Worm (Caenorhabditis elegans) whole organism, late embryonic: Measurements from ENCODE around the gene odd-1.

Source experiments
- C08G9.2 ChIP-seq: sonication (generic microtip); optimal IDR thresholded peaks from 2 replicates; lab custom pipeline; 2016; ENCODE audit warnings: mild to moderate bottlenecking, missing genetic modification characterization, moderate library complexity, missing compliant biosample characterization
- F13H6.1 ChIP-seq: sonication (generic microtip); optimal IDR thresholded peaks from 2 replicates; lab custom pipeline; 2016; ENCODE audit warnings: missing genetic modification characterization, missing compliant biosample characterization
- T23F11.4 ChIP-seq: fragments of 200-800 bp; sonication (Bioruptor generic); optimal IDR thresholded peaks from 2 replicates; lab custom pipeline; 2018; ENCODE audit warnings: mild to moderate bottlenecking, missing genetic modification characterization, missing compliant biosample characterization
- Y22D7AL.16 ChIP-seq: sonication (generic microtip); optimal IDR thresholded peaks from 2 replicates; lab custom pipeline; 2016; ENCODE audit warnings: missing genetic modification characterization, missing compliant biosample characterization
- ahr-1 ChIP-seq: sonication (generic microtip); optimal IDR thresholded peaks from 2 replicates; lab custom pipeline; 2016; ENCODE audit warnings: missing genetic modification characterization, missing compliant biosample characterization
- ama-1 ChIP-seq: fragments of 150-350 bp; optimal IDR thresholded peaks from 2 replicates; lab custom pipeline; 2014
- ceh-18 ChIP-seq: sonication (generic microtip); optimal IDR thresholded peaks from 2 replicates; lab custom pipeline; 2016; ENCODE audit warnings: missing genetic modification characterization, missing compliant biosample characterization
- ceh-2 ChIP-seq: sonication (generic microtip); optimal IDR thresholded peaks from 2 replicates; lab custom pipeline; 2016; ENCODE audit warnings: missing genotype, missing genetic modification characterization, missing compliant biosample characterization
- ceh-22 ChIP-seq: sonication (generic microtip); optimal IDR thresholded peaks from 2 replicates; lab custom pipeline; 2017; ENCODE audit warnings: missing biosample characterization, missing genetic modification characterization
- ceh-24 ChIP-seq: sonication (generic microtip); optimal IDR thresholded peaks from 2 replicates; lab custom pipeline; 2016; ENCODE audit warnings: mild to moderate bottlenecking, missing genetic modification characterization, missing compliant biosample characterization
- ceh-30 ChIP-seq: fragments of 150-350 bp; optimal IDR thresholded peaks from 2 replicates; lab custom pipeline; 2014; ENCODE audit warnings: missing biosample characterization, missing genetic modification characterization
- ceh-31 ChIP-seq: sonication (generic microtip); optimal IDR thresholded peaks from 2 replicates; lab custom pipeline; 2016; ENCODE audit warnings: missing genetic modification characterization, missing compliant biosample characterization
- ceh-45 ChIP-seq: fragments of 200-800 bp; sonication (Bioruptor generic); IDR thresholded peaks from 2 replicates; pipeline ENCODE4 v1.3.6; 2022; ENCODE audit warnings: missing genetic modification reagents, missing genetic modification characterization, missing compliant biosample characterization
- ceh-48 ChIP-seq: sonication (generic microtip); optimal IDR thresholded peaks from 2 replicates; lab custom pipeline; 2016; ENCODE audit warnings: missing genetic modification characterization, inconsistent platforms, missing compliant biosample characterization
- ceh-6 ChIP-seq: fragments of 200-800 bp; sonication (Bioruptor generic); optimal IDR thresholded peaks from 2 replicates; lab custom pipeline; 2018; ENCODE audit warnings: mild to moderate bottlenecking, missing genetic modification characterization, missing compliant biosample characterization
- ceh-9 ChIP-seq: sonication (generic microtip); optimal IDR thresholded peaks from 2 replicates; lab custom pipeline; 2016; ENCODE audit warnings: mild to moderate bottlenecking, missing genetic modification characterization, inconsistent platforms, missing compliant biosample characterization
- dve-1 ChIP-seq: sonication (generic microtip); optimal IDR thresholded peaks from 2 replicates; lab custom pipeline; 2017; ENCODE audit warnings: antibody characterized with exemption, mild to moderate bottlenecking, missing genetic modification characterization, missing compliant biosample characterization
- elt-2 ChIP-seq: sonication (generic microtip); optimal IDR thresholded peaks from 2 replicates; lab custom pipeline; 2016; ENCODE audit warnings: missing genetic modification reagents, missing genetic modification characterization, missing compliant biosample characterization
- elt-4 ChIP-seq: sonication (generic microtip); optimal IDR thresholded peaks from 2 replicates; lab custom pipeline; 2016; ENCODE audit warnings: missing genetic modification characterization, missing compliant biosample characterization
- ets-4 ChIP-seq: sonication (generic microtip); optimal IDR thresholded peaks from 2 replicates; lab custom pipeline; 2016; ENCODE audit warnings: missing genetic modification characterization, missing compliant biosample characterization
- fax-1 ChIP-seq: sonication (generic microtip); optimal IDR thresholded peaks from 2 replicates; lab custom pipeline; 2016; ENCODE audit warnings: missing genotype, missing genetic modification characterization, missing compliant biosample characterization
- fkh-6 ChIP-seq: sonication (generic microtip); optimal IDR thresholded peaks from 2 replicates; lab custom pipeline; 2016; ENCODE audit warnings: missing genetic modification characterization, missing compliant biosample characterization
- hlh-13 ChIP-seq: fragments of 200-800 bp; sonication (Bioruptor generic); optimal IDR thresholded peaks from 2 replicates; lab custom pipeline; 2018; ENCODE audit warnings: mild to moderate bottlenecking, missing genetic modification characterization, missing compliant biosample characterization
- hlh-15 ChIP-seq: sonication (generic microtip); optimal IDR thresholded peaks from 2 replicates; lab custom pipeline; 2016; ENCODE audit warnings: missing genetic modification characterization, missing compliant biosample characterization
- hlh-30 ChIP-seq: sonication (generic microtip); optimal IDR thresholded peaks from 2 replicates; lab custom pipeline; 2017; ENCODE audit warnings: antibody characterized with exemption, missing genetic modification characterization, missing compliant biosample characterization; ENCODE audit not compliant: insufficient read depth
- hlh-6 ChIP-seq: sonication (generic microtip); optimal IDR thresholded peaks from 2 replicates; lab custom pipeline; 2016; ENCODE audit warnings: missing genotype, missing genetic modification characterization, missing compliant biosample characterization
- hlh-8 ChIP-seq: sonication (generic microtip); optimal IDR thresholded peaks from 2 replicates; lab custom pipeline; 2016; ENCODE audit warnings: missing genotype, missing genetic modification characterization, missing compliant biosample characterization
- lim-6 ChIP-seq: sonication (generic microtip); optimal IDR thresholded peaks from 2 replicates; lab custom pipeline; 2016; ENCODE audit warnings: missing genetic modification characterization, missing compliant biosample characterization
- madf-2 ChIP-seq: sonication (generic microtip); optimal IDR thresholded peaks from 2 replicates; lab custom pipeline; 2017; ENCODE audit warnings: missing genetic modification characterization, missing compliant biosample characterization
- mec-3 ChIP-seq: sonication (generic microtip); optimal IDR thresholded peaks from 2 replicates; lab custom pipeline; 2016; ENCODE audit warnings: borderline replicate concordance, missing genetic modification characterization, missing compliant biosample characterization
- nfya-1 ChIP-seq: sonication (generic microtip); optimal IDR thresholded peaks from 2 replicates; lab custom pipeline; 2017; ENCODE audit warnings: missing genetic modification characterization, mild to moderate bottlenecking, missing compliant biosample characterization, antibody characterized with exemption, moderate library complexity
- nhr-11 ChIP-seq: fragments of 150-350 bp; optimal IDR thresholded peaks from 2 replicates; lab custom pipeline; 2014; ENCODE audit warnings: missing biosample characterization, missing genetic modification characterization
- nhr-232 ChIP-seq: sonication (generic microtip); optimal IDR thresholded peaks from 2 replicates; lab custom pipeline; 2016; ENCODE audit warnings: missing genetic modification characterization, missing compliant biosample characterization
- npax-4 ChIP-seq: sonication (generic microtip); optimal IDR thresholded peaks from 2 replicates; lab custom pipeline; 2016; ENCODE audit warnings: missing genetic modification characterization, missing compliant biosample characterization
- odd-2 ChIP-seq: sonication (generic microtip); optimal IDR thresholded peaks from 2 replicates; lab custom pipeline; 2017; ENCODE audit warnings: antibody characterized with exemption, mild to moderate bottlenecking, missing genetic modification characterization, missing compliant biosample characterization
- pag-3 ChIP-seq: sonication (generic microtip); optimal IDR thresholded peaks from 2 replicates; lab custom pipeline; 2016; ENCODE audit warnings: missing compliant biosample characterization, missing genetic modification characterization, borderline replicate concordance
- pat-9 ChIP-seq: fragments of 200-800 bp; sonication (Bioruptor generic); optimal IDR thresholded peaks from 2 replicates; lab custom pipeline; 2018; ENCODE audit warnings: mild to moderate bottlenecking, missing genetic modification characterization, moderate library complexity, missing compliant biosample characterization
- pax-1 ChIP-seq: fragments of 150-350 bp; optimal IDR thresholded peaks from 2 replicates; lab custom pipeline; 2014; ENCODE audit warnings: missing biosample characterization, missing genetic modification characterization
- pros-1 ChIP-seq: fragments of 150-350 bp; optimal IDR thresholded peaks from 2 replicates; lab custom pipeline; 2014; ENCODE audit warnings: missing biosample characterization, missing genetic modification reagents, missing genetic modification characterization
- ref-2 ChIP-seq: sonication (generic microtip); optimal IDR thresholded peaks from 2 replicates; lab custom pipeline; 2016; ENCODE audit warnings: missing genetic modification characterization, missing compliant biosample characterization
- sdc-2 ChIP-seq: sonication (generic microtip); optimal IDR thresholded peaks from 2 replicates; lab custom pipeline; 2016; ENCODE audit warnings: missing genotype, missing genetic modification characterization, missing compliant biosample characterization
- sox-4 ChIP-seq: sonication (generic microtip); optimal IDR thresholded peaks from 2 replicates; lab custom pipeline; 2017; ENCODE audit warnings: mild to moderate bottlenecking, missing genetic modification characterization, inconsistent platforms, missing compliant biosample characterization
- tbx-2 ChIP-seq: sonication (generic microtip); optimal IDR thresholded peaks from 2 replicates; lab custom pipeline; 2016; ENCODE audit warnings: missing genetic modification characterization, missing compliant biosample characterization
- tbx-7 ChIP-seq: sonication (generic microtip); optimal IDR thresholded peaks from 2 replicates; lab custom pipeline; 2016; ENCODE audit warnings: missing genotype, missing genetic modification characterization, missing compliant biosample characterization
- unc-42 ChIP-seq: sonication (generic microtip); optimal IDR thresholded peaks from 2 replicates; lab custom pipeline; 2016; ENCODE audit warnings: missing genotype, missing genetic modification characterization, missing compliant biosample characterization
- unc-86 ChIP-seq: sonication (generic microtip); optimal IDR thresholded peaks from 2 replicates; lab custom pipeline; 2016; ENCODE audit warnings: missing genetic modification characterization, missing compliant biosample characterization
- ztf-16 ChIP-seq: sonication (generic microtip); optimal IDR thresholded peaks from 2 replicates; lab custom pipeline; 2017; ENCODE audit warnings: missing genetic modification characterization, missing compliant biosample characterization

Gene odd-1

DNA sequence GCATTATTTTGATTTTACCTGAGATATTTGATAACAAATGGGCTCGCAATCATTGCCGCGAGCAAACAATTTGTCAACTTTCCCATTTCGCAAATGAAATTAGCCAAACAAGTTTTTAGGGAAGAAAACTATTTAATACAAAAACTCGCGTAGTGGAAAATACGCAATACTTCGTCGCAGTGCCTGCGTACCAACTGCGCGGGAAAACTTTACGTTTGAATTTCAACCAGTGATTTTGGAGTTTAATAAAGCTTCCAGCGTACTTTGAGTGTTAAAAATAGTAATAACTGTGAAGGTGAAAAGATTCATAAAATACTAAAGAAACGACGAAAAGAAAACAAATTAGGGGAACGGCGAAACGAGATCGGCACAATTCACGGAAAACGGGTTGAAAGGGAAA lies 23.2 kb upstream of the odd-1 start, which contains the start of gene tofu-7:
Gene tofu-7, minus strand, starts transcription at position 111 of the 400 bp plus-strand sequence.
- TF ChIP-seq unc-86 (tag; lab: Kevin White, UChicago) (no peak), elt-2 (tag; lab: Kevin White, UChicago) (no peak), nhr-11 (no peak), pag-3 (no peak), hlh-30 (no peak), F13H6.1 (tag; lab: Kevin White, UChicago) (no peak), dve-1 (tag; lab: Kevin White, UChicago) (no peak), ceh-45 (GFP tag; lab: Robert Waterston, UW) (no peak), hlh-8 (no peak), hlh-13 (GFP tag; lab: Kevin White, UChicago) (no peak), T23F11.4 (GFP tag; lab: Kevin White, UChicago) (no peak)

- TF ChIP-seq elt-2 (tag; lab: Kevin White, UChicago), result no peak
- TF ChIP-seq ceh-45 (GFP tag; lab: Robert Waterston, UW), result no peak
- TF ChIP-seq hlh-8, result no peak
- no peak for TF ChIP-seq madf-2
- TF ChIP-seq ahr-1 (tag; lab: Kevin White, UChicago), result no peak
- no peak for TF ChIP-seq npax-4 (tag; lab: Kevin White, UChicago)
- TF ChIP-seq tbx-7 (tag; lab: Kevin White, UChicago), result no peak
- no peak for TF ChIP-seq ama-1 (lab: Kevin White, UChicago)
- TF ChIP-seq Y22D7AL.16 (tag; lab: Kevin White, UChicago), result no peak
- no peak for TF ChIP-seq nhr-232 (tag; lab: Kevin White, UChicago)
- TF ChIP-seq, all 69 proteins: peak for 0
Observed at ce11 chrIII:7087180-7087579, 20.9 kb upstream of the odd-1 start.

ce11 chrIII:7087691-7088323 lies 20.3 kb upstream of the odd-1 start, which contains the start of gene fubl-2:
Gene fubl-2 (minus strand): TSS chrIII:7087741.
- no peak for TF ChIP-seq unc-86 (tag; lab: Kevin White, UChicago)
- TF ChIP-seq unc-42 (tag; lab: Kevin White, UChicago), result peak; percentile 16
- TF ChIP-seq dve-1 (tag; lab: Kevin White, UChicago), result no peak
- TF ChIP-seq F13H6.1 (tag; lab: Kevin White, UChicago), result peak; percentile 3
- no peak for TF ChIP-seq ztf-16
- no peak for TF ChIP-seq elt-4 (tag; lab: Kevin White, UChicago)
- TF ChIP-seq hlh-13 (GFP tag; lab: Kevin White, UChicago), result no peak
- TF ChIP-seq odd-2, result no peak
- no peak for TF ChIP-seq pat-9
- TF ChIP-seq ceh-22 (tag; lab: Kevin White, UChicago), result no peak
- peak; percentile 90 for TF ChIP-seq ceh-31 (tag; lab: Kevin White, UChicago)
- no peak for TF ChIP-seq hlh-15 (tag; lab: Kevin White, UChicago)
- peak; percentile 73 for TF ChIP-seq ceh-48 (tag; lab: Kevin White, UChicago)
- no peak for TF ChIP-seq nfya-1
- TF ChIP-seq ceh-30 (tag; lab: Kevin White, UChicago), result no peak
- peak; percentile 6 for TF ChIP-seq hlh-8
- no peak for TF ChIP-seq hlh-6 (tag; lab: Kevin White, UChicago)
- no peak for TF ChIP-seq mec-3 (tag; lab: Kevin White, UChicago)
- TF ChIP-seq ceh-2 (tag; lab: Kevin White, UChicago), result peak; percentile 82
- no peak for TF ChIP-seq ceh-6
- no peak for TF ChIP-seq Y22D7AL.16 (tag; lab: Kevin White, UChicago)
- TF ChIP-seq ceh-9 (tag; lab: Kevin White, UChicago), result no peak
- TF ChIP-seq tbx-2 (tag; lab: Kevin White, UChicago), result no peak
- TF ChIP-seq ama-1 (lab: Kevin White, UChicago), result no peak
- no peak for TF ChIP-seq sox-4 (tag; lab: Kevin White, UChicago)
- TF ChIP-seq ceh-24 (tag; lab: Kevin White, UChicago), result no peak
- no peak for TF ChIP-seq nhr-11
- no peak for TF ChIP-seq T23F11.4 (GFP tag; lab: Kevin White, UChicago)
- TF ChIP-seq ref-2 (tag; lab: Kevin White, UChicago), result peak; percentile 15
- no peak for TF ChIP-seq sdc-2 (tag; lab: Kevin White, UChicago)
- TF ChIP-seq ahr-1 (tag; lab: Kevin White, UChicago), result no peak
- no peak for TF ChIP-seq ceh-18
- peak; percentile 54 for TF ChIP-seq tbx-7 (tag; lab: Kevin White, UChicago)
- no peak for TF ChIP-seq npax-4 (tag; lab: Kevin White, UChicago)
- peak; percentile 18 for TF ChIP-seq fax-1 (tag; lab: Kevin White, UChicago)
- TF ChIP-seq ets-4 (tag; lab: Kevin White, UChicago), result peak; percentile 79
- TF ChIP-seq pax-1 (tag; lab: Kevin White, UChicago), result no peak
- no peak for TF ChIP-seq ceh-45 (GFP tag; lab: Robert Waterston, UW)
- no peak for TF ChIP-seq lim-6
- peak; percentile 79 for TF ChIP-seq C08G9.2 (tag; lab: Kevin White, UChicago)
- peak; percentile 42 for TF ChIP-seq fkh-6 (tag; lab: Kevin White, UChicago)
- TF ChIP-seq pros-1 (tag; lab: Kevin White, UChicago), result no peak
